Worm (Caenorhabditis elegans): ENCODE data around the gene F39G3.4.

The F39G3.4 gene

ce11 chrV:4724453-4724852 lies at the start of gene F39G3.4:
F39G3.4 (plus strand) TSS chrV:4724753.
- no peak for TF ChIP-seq ets-5 (GFP tag; IDR thresholded peaks at IDR 0.05)
- no peak for TF ChIP-seq ceh-88 (GFP tag; IDR thresholded peaks at IDR 0.05)
- no peak for TF ChIP-seq pax-3 (tag; optimal IDR thresholded peaks at IDR 0.05)
- TF ChIP-seq ama-1 (optimal IDR thresholded peaks at IDR 0.05) = no peak
- TF ChIP-seq blmp-1 (tag; optimal IDR thresholded peaks at IDR 0.05) = no peak

ce11 chrV:4676092-4676491 lies 48.5 kb upstream of the F39G3.4 start, which contains the start of gene K03B4.6:
K03B4.6 (minus strand) TSS chrV:4676192.
- no peak for TF ChIP-seq fkh-4 (tag; optimal IDR thresholded peaks at IDR 0.05; ENCODE audit: borderline replicate concordance)
- no peak for TF ChIP-seq alr-1 (tag; optimal IDR thresholded peaks at IDR 0.05; ENCODE audit: borderline replicate concordance)
- TF ChIP-seq nhr-11 (tag; optimal IDR thresholded peaks at IDR 0.05) = no peak
- TF ChIP-seq skn-1 (tag; optimal IDR thresholded peaks at IDR 0.05) = no peak
- TF ChIP-seq F16B12.6 (tag; optimal IDR thresholded peaks at IDR 0.05) = no peak
- TF ChIP-seq nhr-71 (tag; optimal IDR thresholded peaks at IDR 0.05) = no peak
- TF ChIP-seq mef-2 (tag; optimal IDR thresholded peaks at IDR 0.05) = no peak
- TF ChIP-seq snu-23 (GFP tag; optimal IDR thresholded peaks at IDR 0.05) = no peak

ce11 chrV:4676812-4677211 lies 47.7 kb upstream of the F39G3.4 start:
- TF ChIP-seq egl-13 (tag; optimal IDR thresholded peaks at IDR 0.05) = no peak
- no peak for TF ChIP-seq unc-98 (GFP tag; IDR thresholded peaks at IDR 0.05)
- no peak for TF ChIP-seq efl-3 (GFP tag; optimal IDR thresholded peaks at IDR 0.05)
- no peak for TF ChIP-seq ceh-82 (tag; optimal IDR thresholded peaks at IDR 0.05)
- no peak for TF ChIP-seq nhr-77 (tag; optimal IDR thresholded peaks at IDR 0.05)
- no peak for TF ChIP-seq nhr-76 (tag; optimal IDR thresholded peaks at IDR 0.05)
- no peak for TF ChIP-seq nhr-47 (tag; optimal IDR thresholded peaks at IDR 0.05)
- no peak for TF ChIP-seq unc-30 (tag; optimal IDR thresholded peaks at IDR 0.05)
- TF ChIP-seq ets-5 (GFP tag; IDR thresholded peaks at IDR 0.05) = no peak
- TF ChIP-seq fos-1 (tag; optimal IDR thresholded peaks at IDR 0.05) = no peak
- no peak for TF ChIP-seq snpc-4 (tag; optimal IDR thresholded peaks at IDR 0.05)

- TF ChIP-seq aly-2 (tag; optimal IDR thresholded peaks at IDR 0.05) (no peak), unc-86 (tag; optimal IDR thresholded peaks at IDR 0.05) (no peak), nhr-237 (tag; optimal IDR thresholded peaks at IDR 0.05) (no peak), ama-1 (optimal IDR thresholded peaks at IDR 0.05) (no peak), dsc-1 (tag; optimal IDR thresholded peaks at IDR 0.05) (peak; percentile 27), pqm-1 (tag; optimal IDR thresholded peaks at IDR 0.05) (no peak), pax-3 (tag; optimal IDR thresholded peaks at IDR 0.05) (peak; percentile 39), lsy-2 (tag; optimal IDR thresholded peaks at IDR 0.05) (no peak), nhr-90 (tag; optimal IDR thresholded peaks at IDR 0.05; ENCODE audit: poor library complexity) (no peak), lin-39 (tag; optimal IDR thresholded peaks at IDR 0.05) (no peak), ceh-82 (tag; optimal IDR thresholded peaks at IDR 0.05) (no peak), fkh-8 (tag; optimal IDR thresholded peaks at IDR 0.05) (peak; percentile 15), rnt-1 (tag; optimal IDR thresholded peaks at IDR 0.05) (no peak), nhr-77 (tag; optimal IDR thresholded peaks at IDR 0.05) (no peak)
Measured at ce11 chrV:4681670-4682069, 42.9 kb upstream of the F39G3.4 start, which contains the start of gene K03B4.4. K03B4.4 (plus strand) TSS chrV:4681970.

ce11 chrV:4684137-4684536 lies 40.4 kb upstream of the F39G3.4 start:
- TF ChIP-seq lin-39 (tag; optimal IDR thresholded peaks at IDR 0.05) (no peak), lin-14 (GFP tag; optimal IDR thresholded peaks at IDR 0.05) (no peak), zip-4 (GFP tag; optimal IDR thresholded peaks at IDR 0.05) (no peak)
